Worm (Caenorhabditis elegans): ENCODE data around the gene rps-5.

The rps-5 gene

DNA sequence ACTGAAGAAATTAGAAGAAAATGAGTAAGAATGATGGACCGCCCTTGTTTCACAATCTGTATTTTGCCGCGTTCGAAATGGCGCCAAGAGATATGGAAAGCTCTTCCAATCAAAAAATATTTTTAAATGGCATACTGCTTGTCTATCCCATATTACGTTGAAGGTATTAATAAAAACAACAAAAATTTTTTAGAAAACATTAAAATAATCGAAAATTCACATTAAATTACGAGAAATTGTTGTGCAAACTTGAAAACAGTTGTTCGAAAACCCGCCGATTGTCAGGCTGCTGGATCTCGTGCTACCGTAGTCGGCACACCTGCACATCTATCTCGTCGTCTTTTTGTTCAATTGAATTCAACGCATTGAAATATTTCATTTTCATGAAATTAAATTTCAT lies 27.2 kb downstream of the rps-5 start, which contains the start of gene klc-1 (continued):
- TF ChIP-seq madf-6 (GFP tag; IDR thresholded peaks at IDR 0.05) (peak; percentile 94), madf-8 (GFP tag; conservative IDR thresholded peaks at IDR 0.05) (peak; percentile 81), ceh-91 (GFP tag; IDR thresholded peaks at IDR 0.05) (peak; percentile 70), ekl-4 (GFP tag; IDR thresholded peaks at IDR 0.05) (0 out of 2 replicates have a peak, but pooled peaks have one; percentile 15), snpc-1.1 (tag; optimal IDR thresholded peaks at IDR 0.05; ENCODE audit: insufficient read depth) (peak; percentile 15)

- 0 out of 2 replicates have a peak, but pooled peaks have one; percentile 69 for TF ChIP-seq madf-3 (GFP tag; IDR thresholded peaks at IDR 0.05)
- 0 out of 2 replicates have a peak, but pooled peaks have one; percentile 12 for TF ChIP-seq F39B2.1 (GFP tag; IDR thresholded peaks at IDR 0.05)
- TF ChIP-seq snpc-4 (GFP tag; optimal IDR thresholded peaks at IDR 0.05): no peak
- TF ChIP-seq snpc-4 (tag; optimal IDR thresholded peaks at IDR 0.05): peak; percentile 47 to 73 (median 58)
- TF ChIP-seq F57C9.4 (tag; optimal IDR thresholded peaks at IDR 0.05): no peak
- peak; percentile 74 for TF ChIP-seq nhr-90 (tag; optimal IDR thresholded peaks at IDR 0.05)
- no peak for TF ChIP-seq F55B11.4 (tag; optimal IDR thresholded peaks at IDR 0.05; ENCODE audit: borderline replicate concordance, insufficient read depth)
- TF ChIP-seq mxl-1 (tag; optimal IDR thresholded peaks at IDR 0.05): no peak
- TF ChIP-seq madf-8 (GFP tag; conservative IDR thresholded peaks at IDR 0.05): no peak
- TF ChIP-seq hsf-1 (GFP tag; IDR thresholded peaks at IDR 0.05): 0 out of 2 replicates have a peak, but pooled peaks have one; percentile 6
- no peak for TF ChIP-seq snpc-1.1 (tag; optimal IDR thresholded peaks at IDR 0.05; ENCODE audit: insufficient read depth)
- no peak for TF ChIP-seq Y53F4B.3 (GFP tag; IDR thresholded peaks at IDR 0.05)
- TF ChIP-seq attf-5 (GFP tag; optimal IDR thresholded peaks at IDR 0.05): peak; percentile 89
- TF ChIP-seq hlh-12 (tag; optimal IDR thresholded peaks at IDR 0.05): no peak
- no peak for TF ChIP-seq snpc-3.4 (tag; optimal IDR thresholded peaks at IDR 0.05)
- TF ChIP-seq ceh-100 (GFP tag; IDR thresholded peaks at IDR 0.05): peak; percentile 15; the same call in 1 of the 2 replicates
- TF ChIP-seq nhr-120 (GFP tag; IDR thresholded peaks at IDR 0.05): no peak
- TF ChIP-seq akir-1 (GFP tag; optimal IDR thresholded peaks at IDR 0.05): peak; percentile 51
- TF ChIP-seq madf-10 (tag; optimal IDR thresholded peaks at IDR 0.05): peak; percentile 84
- TF ChIP-seq mel-28 (tag; optimal IDR thresholded peaks at IDR 0.05; ENCODE audit: borderline replicate concordance): peak; percentile 65
- TF ChIP-seq lir-1 (GFP tag; conservative IDR thresholded peaks at IDR 0.05): peak; percentile 97
- peak in 1 of 3 experiments; percentile 87 for TF ChIP-seq lin-35 (GFP tag; optimal IDR thresholded peaks at IDR 0.05)
- TF ChIP-seq die-1 (tag; optimal IDR thresholded peaks at IDR 0.05): peak; percentile 70
- TF ChIP-seq rcor-1 (GFP tag; IDR thresholded peaks at IDR 0.05): peak; percentile 63
- TF ChIP-seq ceh-58 (GFP tag; IDR thresholded peaks at IDR 0.05): no peak
- TF ChIP-seq lsy-27 (tag; optimal IDR thresholded peaks at IDR 0.05; ENCODE audit: borderline replicate concordance, insufficient read depth): no peak
- TF ChIP-seq let-526 (GFP tag; IDR thresholded peaks at IDR 0.05): 0 out of 2 replicates have a peak, but pooled peaks have one; percentile 60
- peak; percentile 54; the same call in 1 of the 2 replicates for TF ChIP-seq Y95B8A.8 (GFP tag; IDR thresholded peaks at IDR 0.05)
- no peak for TF ChIP-seq D2030.7 (GFP tag; IDR thresholded peaks at IDR 0.05)
- peak; percentile 79 for TF ChIP-seq repo-1 (tag; optimal IDR thresholded peaks at IDR 0.05)
- no peak; the same call in 1 of the 2 replicates for TF ChIP-seq ztf-6 (GFP tag; IDR thresholded peaks at IDR 0.05)
- no peak for TF ChIP-seq attf-3 (GFP tag; conservative IDR thresholded peaks at IDR 0.05)
- TF ChIP-seq F10E7.11 (tag; optimal IDR thresholded peaks at IDR 0.05): peak; percentile 0
- TF ChIP-seq B0336.3 (GFP tag; IDR thresholded peaks at IDR 0.05): peak; percentile 89
- peak; percentile 73 for TF ChIP-seq ets-4 (GFP tag; optimal IDR thresholded peaks at IDR 0.05)
- TF ChIP-seq C17E4.6 (GFP tag; IDR thresholded peaks at IDR 0.05): 0 out of 2 replicates have a peak, but pooled peaks have one; percentile 41
- TF ChIP-seq somi-1 (GFP tag; optimal IDR thresholded peaks at IDR 0.05): peak; percentile 74
- no peak for TF ChIP-seq nfya-1 (tag; optimal IDR thresholded peaks at IDR 0.05; ENCODE audit: borderline replicate concordance, insufficient read depth)
- peak; percentile 30; the same call in 1 of the 2 replicates for TF ChIP-seq bed-2 (GFP tag; IDR thresholded peaks at IDR 0.05)
- no peak for TF ChIP-seq rpc-1 (optimal IDR thresholded peaks at IDR 0.05)
- no peak for TF ChIP-seq rpc-1 (tag; optimal IDR thresholded peaks at IDR 0.05)
- no peak for TF ChIP-seq hrde-1 (tag; optimal IDR thresholded peaks at IDR 0.05; ENCODE audit: borderline replicate concordance)
Measured at ce11 chrIV:11082789-11083235, 28.0 kb downstream of the rps-5 start.

All from whole organism, young adult.